Worm (Caenorhabditis elegans) whole organism, L4 larva: ENCODE results near the gene wbp-2.
A peak's percentile ranks its signal among the peaks of the same experiment; 100 is the strongest.

Source experiments
- F49E8.2 ChIP-seq: sonication (generic microtip); optimal IDR thresholded peaks from 2 replicates; lab custom pipeline; 2016; ENCODE audit warnings: missing compliant biosample characterization, mild to moderate bottlenecking, missing genetic modification characterization, borderline replicate concordance
- R02D3.7 ChIP-seq: fragments of 150-350 bp; sonication (generic microtip); optimal IDR thresholded peaks from 3 replicates; lab custom pipeline; 2014; ENCODE audit warnings: missing biosample characterization, missing genetic modification characterization
- Y5F2A.4 ChIP-seq: fragments of 200-800 bp; sonication (Bioruptor generic); optimal IDR thresholded peaks from 2 replicates; lab custom pipeline; 2018; ENCODE audit warnings: mild to moderate bottlenecking, missing genetic modification characterization, missing compliant biosample characterization
- Y75B8A.6 ChIP-seq: fragments of 200-800 bp; sonication (Bioruptor generic); IDR thresholded peaks from 2 replicates; pipeline ENCODE4 v1.3.6; 2022; ENCODE audit warnings: missing genetic modification reagents, missing genetic modification characterization, missing compliant biosample characterization
- ZK546.5 ChIP-seq, 2 experiments: sonication (generic microtip); optimal IDR thresholded peaks; 2 replicates each; lab custom pipeline; 2017; ENCODE audit warnings: missing biosample characterization in 2 of 2, missing genetic modification characterization in 2 of 2
- aha-1 ChIP-seq: fragments of 150-350 bp; peaks from one replicate; lab custom pipeline; 2014; ENCODE audit warnings: missing biosample characterization, missing genetic modification characterization
- aly-2 ChIP-seq: sonication (generic microtip); optimal IDR thresholded peaks from 2 replicates; lab custom pipeline; 2018; ENCODE audit warnings: missing biosample characterization, missing genetic modification characterization
- ama-1 ChIP-seq: fragments of 150-350 bp; optimal IDR thresholded peaks from 2 replicates; lab custom pipeline; 2014; ENCODE audit warnings: inconsistent platforms, mixed read lengths
- ceh-20 ChIP-seq: fragments of 200-800 bp; sonication (Bioruptor generic); IDR thresholded peaks from 2 replicates; pipeline ENCODE4 v1.3.6; 2022; ENCODE audit warnings: missing genetic modification reagents, missing genetic modification characterization, missing compliant biosample characterization
- ceh-44 ChIP-seq: fragments of 200-800 bp; sonication (Bioruptor generic); IDR thresholded peaks from 2 replicates; pipeline ENCODE4 v1.3.6; 2022; ENCODE audit warnings: missing genetic modification reagents, missing genetic modification characterization, missing compliant biosample characterization
- ceh-82 ChIP-seq: sonication (generic microtip); optimal IDR thresholded peaks from 2 replicates; lab custom pipeline; 2017; ENCODE audit warnings: missing biosample characterization, missing genetic modification characterization
- daf-16 ChIP-seq, 3 experiments: sonication (generic microtip); optimal IDR thresholded peaks; 2 replicates each; lab custom pipeline; 2016 to 2017; ENCODE audit warnings: missing genetic modification characterization in 3 of 3, missing genetic modification reagents in 3 of 3, mild to moderate bottlenecking in 2 of 3, missing compliant biosample characterization in 2 of 3, missing biosample characterization in 1 of 3, moderate library complexity in 1 of 3
- daf-19 ChIP-seq: fragments of 200-800 bp; sonication (Bioruptor generic); conservative IDR thresholded peaks from 2 replicates; pipeline ENCODE4 v1.3.6; 2022; ENCODE audit warnings: missing genetic modification characterization, missing compliant biosample characterization
- dmd-6 ChIP-seq: fragments of 200-800 bp; sonication (Bioruptor generic); IDR thresholded peaks from 2 replicates; pipeline ENCODE4 v1.3.6; 2022; ENCODE audit warnings: missing genetic modification reagents, missing genetic modification characterization, missing compliant biosample characterization
- dmd-8 ChIP-seq: fragments of 200-800 bp; sonication (Bioruptor generic); IDR thresholded peaks from 2 replicates; pipeline ENCODE4 v1.3.6; 2022; ENCODE audit warnings: missing genetic modification characterization, missing compliant biosample characterization
- egl-27 ChIP-seq: sonication (generic microtip); optimal IDR thresholded peaks from 3 replicates; lab custom pipeline; 2017; ENCODE audit warnings: missing biosample characterization, missing genetic modification reagents, missing genetic modification characterization
- fkh-10 ChIP-seq: fragments of 150-350 bp; optimal IDR thresholded peaks from 2 replicates; lab custom pipeline; 2014; ENCODE audit warnings: missing biosample characterization, missing genetic modification reagents, missing genetic modification characterization
- fos-1 ChIP-seq: fragments of 150-350 bp; optimal IDR thresholded peaks from 2 replicates; lab custom pipeline; 2014; ENCODE audit warnings: missing biosample characterization, missing genetic modification characterization
- gei-8 ChIP-seq: fragments of 200-800 bp; sonication (Bioruptor generic); optimal IDR thresholded peaks from 2 replicates; lab custom pipeline; 2018; ENCODE audit warnings: mild to moderate bottlenecking, missing genetic modification characterization, missing compliant biosample characterization
- hif-1 ChIP-seq, 2 experiments: sonication (generic microtip); optimal IDR thresholded peaks; 2 replicates each; lab custom pipeline; 2016 to 2017; ENCODE audit warnings: missing compliant biosample characterization in 2 of 2, missing genetic modification characterization in 2 of 2, missing genetic modification reagents in 2 of 2, missing genotype in 2 of 2, mild to moderate bottlenecking in 1 of 2
- hlh-11 ChIP-seq: fragments of 200-800 bp; sonication (Bioruptor generic); optimal IDR thresholded peaks from 2 replicates; lab custom pipeline; 2018; ENCODE audit warnings: mild to moderate bottlenecking, missing genetic modification characterization, missing compliant biosample characterization
- hlh-30 ChIP-seq: sonication (generic microtip); optimal IDR thresholded peaks from 2 replicates; lab custom pipeline; 2017; ENCODE audit warnings: antibody characterized with exemption, mild to moderate bottlenecking, missing genetic modification characterization, missing compliant biosample characterization; ENCODE audit not compliant: insufficient read depth
- lim-7 ChIP-seq: fragments of 200-800 bp; sonication (Bioruptor generic); IDR thresholded peaks from 2 replicates; pipeline ENCODE4 v1.3.6; 2022; ENCODE audit warnings: missing genetic modification characterization, missing compliant biosample characterization
- lin-13 ChIP-seq: fragments of 150-350 bp; optimal IDR thresholded peaks from 2 replicates; lab custom pipeline; 2014; ENCODE audit warnings: missing biosample characterization, missing genetic modification reagents, missing genetic modification characterization
- lir-3 ChIP-seq: sonication (generic microtip); optimal IDR thresholded peaks from 2 replicates; lab custom pipeline; 2016; ENCODE audit warnings: mild to moderate bottlenecking, missing genetic modification characterization, missing compliant biosample characterization
- mdl-1 ChIP-seq, 2 experiments: fragments of 150-350 bp in 1 of 2; sonication (generic microtip) in 1 of 2; optimal IDR thresholded peaks; 2 replicates each; lab custom pipeline; 2014 to 2017; ENCODE audit warnings: missing biosample characterization in 2 of 2, missing genetic modification characterization in 2 of 2
- mdt-29 ChIP-seq: fragments of 200-800 bp; sonication (Bioruptor generic); IDR thresholded peaks from 2 replicates; pipeline ENCODE4 v1.3.6; 2022; ENCODE audit warnings: missing genetic modification reagents, missing genetic modification characterization, missing compliant biosample characterization
- mep-1 ChIP-seq: fragments of 150-350 bp; sonication (generic microtip); optimal IDR thresholded peaks from 3 replicates; lab custom pipeline; 2014; ENCODE audit warnings: missing biosample characterization, missing genetic modification characterization
- mxl-3 ChIP-seq: fragments of 200-800 bp; sonication (Bioruptor generic); optimal IDR thresholded peaks from 2 replicates; lab custom pipeline; 2018; ENCODE audit warnings: mild to moderate bottlenecking, missing genetic modification characterization, missing compliant biosample characterization
- nhr-111 ChIP-seq: fragments of 200-800 bp; sonication (Bioruptor generic); optimal IDR thresholded peaks from 2 replicates; lab custom pipeline; 2018; ENCODE audit warnings: mild to moderate bottlenecking, missing genetic modification characterization, missing compliant biosample characterization
- nhr-237 ChIP-seq: sonication (generic microtip); optimal IDR thresholded peaks from 2 replicates; lab custom pipeline; 2017; ENCODE audit warnings: missing biosample characterization, missing genetic modification characterization
- nhr-25 ChIP-seq: sonication (generic microtip); optimal IDR thresholded peaks from 2 replicates; lab custom pipeline; 2017; ENCODE audit warnings: missing genetic modification characterization, mild to moderate bottlenecking, missing compliant biosample characterization, antibody characterized with exemption, moderate library complexity, borderline replicate concordance; ENCODE audit not compliant: insufficient read depth
- nhr-28 ChIP-seq: fragments of 150-350 bp; optimal IDR thresholded peaks from 2 replicates; lab custom pipeline; 2014; ENCODE audit warnings: missing biosample characterization, missing genetic modification characterization
- nhr-48 ChIP-seq: sonication (generic microtip); optimal IDR thresholded peaks from 2 replicates; lab custom pipeline; 2016; ENCODE audit warnings: mild to moderate bottlenecking, missing genetic modification characterization, missing compliant biosample characterization
- nhr-77 ChIP-seq: fragments of 150-350 bp; optimal IDR thresholded peaks from 2 replicates; lab custom pipeline; 2014; ENCODE audit warnings: missing biosample characterization, missing genetic modification characterization
- rbr-2 ChIP-seq: sonication (generic microtip); optimal IDR thresholded peaks from 2 replicates; lab custom pipeline; 2016; ENCODE audit warnings: missing genotype, missing genetic modification characterization, missing compliant biosample characterization
- saeg-2 ChIP-seq: fragments of 200-800 bp; sonication (Bioruptor generic); IDR thresholded peaks from 2 replicates; pipeline ENCODE4 v1.3.6; 2022; ENCODE audit warnings: missing genetic modification reagents, missing genetic modification characterization, missing compliant biosample characterization
- set-16 ChIP-seq: fragments of 200-800 bp; sonication (Bioruptor generic); IDR thresholded peaks from 2 replicates; pipeline ENCODE4 v1.3.6; 2022; ENCODE audit warnings: missing genetic modification reagents, missing genetic modification characterization, missing compliant biosample characterization
- spr-3 ChIP-seq: fragments of 200-800 bp; sonication (Bioruptor generic); optimal IDR thresholded peaks from 2 replicates; lab custom pipeline; 2018; ENCODE audit warnings: mild to moderate bottlenecking, missing genetic modification characterization, missing compliant biosample characterization
- tag-97 ChIP-seq: fragments of 200-800 bp; sonication (Bioruptor generic); IDR thresholded peaks from 2 replicates; pipeline ENCODE4 v1.3.6; 2022; ENCODE audit warnings: missing genetic modification characterization, missing compliant biosample characterization
- zfp-3 ChIP-seq: fragments of 200-800 bp; sonication (Bioruptor generic); conservative IDR thresholded peaks from 2 replicates; pipeline ENCODE4 v1.3.6; 2022; ENCODE audit warnings: missing genetic modification reagents, missing genetic modification characterization, missing compliant biosample characterization
- ztf-11 ChIP-seq: fragments of 150-350 bp; optimal IDR thresholded peaks from 2 replicates; lab custom pipeline; 2014; ENCODE audit warnings: missing biosample characterization, missing genetic modification characterization

The wbp-2 gene

DNA sequence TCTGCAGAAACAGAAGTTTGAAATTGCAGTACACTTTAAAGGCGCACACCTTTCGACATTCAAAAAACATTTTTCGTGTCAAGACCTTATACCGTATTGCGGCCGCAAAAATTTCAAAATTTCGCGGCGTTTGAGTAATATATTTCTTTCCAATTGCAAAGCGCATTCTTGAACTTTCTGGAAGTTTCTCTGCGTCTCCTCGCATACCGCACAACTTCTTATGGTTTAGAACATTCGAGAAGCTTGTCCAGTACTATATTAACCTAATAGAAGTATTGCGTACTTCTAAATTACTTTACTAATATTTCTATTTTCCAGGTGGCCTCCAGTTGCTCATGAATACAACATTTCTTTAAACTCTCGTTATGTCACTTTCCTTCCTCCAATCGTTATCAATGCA is 7.1 kb downstream of the wbp-2 start:
- TF ChIP-seq fos-1 (no peak), mdt-29 (GFP tag; lab: Robert Waterston, UW) (peak; percentile 59; the same call in 1 of the 2 replicates), mxl-3 (GFP tag; lab: Kevin White, UChicago) (peak; percentile 12)
- TF ChIP-seq, all 104 proteins: peak for 2

DNA sequence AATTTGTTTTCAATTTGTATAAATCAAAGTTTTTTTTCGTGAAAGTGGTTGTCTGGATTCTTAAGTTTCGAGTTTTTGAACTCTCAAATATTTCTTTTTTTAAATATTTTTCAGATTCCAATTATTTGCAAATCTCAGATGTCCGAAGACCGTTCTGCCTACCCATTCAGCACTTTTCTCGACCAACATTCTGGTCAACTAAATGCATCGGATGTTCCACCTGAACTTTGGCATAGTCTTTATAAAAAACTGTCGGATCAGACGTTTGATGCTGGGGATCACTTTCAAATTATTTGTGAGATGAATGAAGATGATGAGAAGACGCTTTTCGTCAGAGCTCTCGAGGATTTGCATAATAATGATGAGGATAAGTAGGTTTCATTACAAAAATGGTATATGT is 9.3 kb downstream of the wbp-2 start, which contains the start of gene ttll-12:
TSS of gene ttll-12 (plus strand) at position 139 of the 400 bp plus-strand sequence.
- TF ChIP-seq mep-1 (tag; lab: Kevin White, UChicago) = no peak
- TF ChIP-seq aha-1 = no peak
- TF ChIP-seq Y5F2A.4 (GFP tag; lab: Kevin White, UChicago) = no peak
- TF ChIP-seq set-16 (GFP tag; lab: Robert Waterston, UW) = no peak
- TF ChIP-seq nhr-237 (tag; lab: Kevin White, UChicago) = no peak
- no peak for TF ChIP-seq ceh-82 (tag; lab: Kevin White, UChicago)
- no peak for TF ChIP-seq nhr-111 (GFP tag; lab: Kevin White, UChicago)
- no peak for TF ChIP-seq gei-8 (GFP tag; lab: Kevin White, UChicago)
- TF ChIP-seq Y75B8A.6 = no peak
- no peak for TF ChIP-seq hlh-30 (tag; lab: Kevin White, UChicago)
- no peak for TF ChIP-seq nhr-77 (tag; lab: Kevin White, UChicago)
- TF ChIP-seq saeg-2 (GFP tag; lab: Robert Waterston, UW) = no peak
- TF ChIP-seq lir-3 (tag; lab: Kevin White, UChicago) = no peak
- TF ChIP-seq ama-1 (lab: Kevin White, UChicago) = no peak
- no peak for TF ChIP-seq F49E8.2
- TF ChIP-seq egl-27 (tag; lab: Kevin White, UChicago) = no peak
- no peak for TF ChIP-seq ceh-20 (GFP tag; lab: Robert Waterston, UW)
- TF ChIP-seq, all 104 proteins: peak for 0

ce11 chrII:9343955-9344354 is 14.4 kb downstream of the wbp-2 start:
- TF ChIP-seq ZK546.5 (tag; optimal IDR thresholded peaks at IDR 0.05; lab: Kevin White, UChicago) (no peak), ztf-11 (no peak), dmd-6 (GFP tag; lab: Robert Waterston, UW) (peak; percentile 10; the same call in 1 of the 2 replicates), daf-19 (GFP tag; lab: Robert Waterston, UW) (no peak), mdl-1 (tag; optimal IDR thresholded peaks at IDR 0.05; lab: Kevin White, UChicago) (peak in 1 of 2 experiments; percentile 79), mxl-3 (GFP tag; lab: Kevin White, UChicago) (peak; percentile 83), lin-13 (no peak), fkh-10 (GFP tag; lab: Kevin White, UChicago) (no peak), hlh-11 (tag; lab: Kevin White, UChicago) (peak; percentile 53), tag-97 (GFP tag; lab: Robert Waterston, UW) (no peak), nhr-25 (tag; lab: Kevin White, UChicago) (peak; percentile 1), aly-2 (tag; lab: Kevin White, UChicago) (no peak), hlh-30 (tag; lab: Kevin White, UChicago) (peak; percentile 83), lim-7 (GFP tag; lab: Robert Waterston, UW) (no peak), spr-3 (no peak), zfp-3 (GFP tag; lab: Robert Waterston, UW) (no peak), daf-16 (GFP tag; optimal IDR thresholded peaks at IDR 0.05; lab: Kevin White, UChicago) (no peak), daf-16 (tag; optimal IDR thresholded peaks at IDR 0.05; lab: Kevin White, UChicago) (no peak), dmd-8 (GFP tag; lab: Robert Waterston, UW) (no peak), hif-1 (tag; optimal IDR thresholded peaks at IDR 0.05; lab: Kevin White, UChicago) (no peak), nhr-48 (no peak), R02D3.7 (tag; lab: Kevin White, UChicago) (no peak), rbr-2 (tag; lab: Kevin White, UChicago) (no peak), nhr-28 (tag; lab: Kevin White, UChicago) (peak; percentile 82), ceh-44 (no peak)
